Worm (Caenorhabditis elegans): ENCODE results near the gene math-8.
"Not testable (repeated sequence)": the region's sequence is repeated elsewhere in the genome, so short reads cannot be mapped to it uniquely, and the experiment has no call there.

math-8 gene

DNA sequence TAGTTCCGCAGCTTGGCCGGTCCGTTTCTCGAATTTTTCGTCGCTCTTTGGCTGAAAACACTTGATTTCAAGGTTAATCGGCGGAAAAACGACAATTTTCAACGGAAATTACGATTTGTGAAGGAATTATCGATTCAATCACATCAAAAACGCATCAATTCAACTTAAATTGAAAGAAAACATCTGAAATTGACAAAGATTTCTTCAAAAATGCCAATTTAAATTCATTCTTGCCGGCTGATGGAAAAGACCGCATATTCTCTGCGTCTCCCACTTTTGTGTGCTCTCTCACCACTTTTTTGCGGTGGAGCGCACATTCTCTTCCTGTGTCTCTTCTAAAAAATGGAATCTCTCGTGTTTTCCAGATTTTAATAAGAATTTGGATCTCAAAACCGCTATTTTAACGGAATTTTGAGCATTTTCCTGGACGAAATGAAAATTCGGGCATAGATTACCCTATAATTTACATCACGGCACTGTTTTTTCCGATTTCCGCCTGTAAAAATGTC lies 27.6 kb downstream of the math-8 start, which contains the start of gene C16C4.18:
C16C4.18 (minus strand) TSS at position 51 of the 509 bp plus-strand sequence.
- TF ChIP-seq unc-39 (tag; optimal IDR thresholded peaks at IDR 0.05); rbr-2 (tag; optimal IDR thresholded peaks at IDR 0.05); gei-8 (GFP tag; optimal IDR thresholded peaks at IDR 0.05): not testable (repeated sequence)

DNA sequence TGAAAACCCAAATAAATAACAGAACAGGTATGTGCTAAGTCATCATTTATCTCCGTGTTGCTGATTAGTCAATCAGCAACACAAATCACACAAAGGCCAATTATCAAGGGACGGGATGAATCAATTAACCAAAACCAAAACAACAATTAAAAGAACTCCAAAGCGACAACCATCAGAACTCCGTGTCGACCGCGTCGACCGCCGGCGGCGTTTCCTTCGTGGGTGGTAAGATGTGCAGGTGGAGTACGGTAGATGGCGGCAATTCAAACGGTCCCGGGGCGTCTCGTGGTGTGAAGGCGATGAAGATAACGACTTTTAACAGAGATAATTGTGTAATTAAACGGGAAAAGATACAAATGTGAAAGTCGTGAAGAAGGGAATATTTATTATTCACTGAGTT lies 33.5 kb downstream of the math-8 start:
- TF ChIP-seq tra-1 (GFP tag; IDR thresholded peaks at IDR 0.05), result peak; percentile 99
- 0 out of 2 replicates have a peak, but pooled peaks have one; percentile 12 for TF ChIP-seq set-16 (GFP tag; IDR thresholded peaks at IDR 0.05)

DNA sequence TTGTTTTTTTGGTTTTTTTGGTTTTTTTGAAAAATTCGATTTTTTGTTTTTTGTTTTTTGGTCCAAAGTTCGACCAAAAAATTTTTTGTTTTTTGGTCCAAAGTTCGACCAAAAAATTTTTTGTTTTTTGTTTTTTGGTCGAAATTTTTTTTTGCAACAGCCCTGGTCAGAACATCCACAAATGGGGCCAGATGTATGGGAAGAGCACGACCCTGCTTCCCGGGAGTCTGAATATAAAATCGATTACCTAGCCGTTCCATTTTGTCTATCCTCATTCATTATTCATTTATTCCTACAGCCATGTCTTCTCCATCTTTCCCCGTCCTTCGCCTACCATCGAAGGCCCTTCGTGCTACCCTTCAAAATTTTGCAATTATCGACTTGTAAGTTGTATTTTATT lies 34.9 kb downstream of the math-8 start, which contains the start of gene fbxb-95:
fbxb-95 (plus strand) TSS at position 301 of the 400 bp plus-strand sequence.
- not testable (repeated sequence) for TF ChIP-seq hif-1 (tag; optimal IDR thresholded peaks at IDR 0.05); mxl-3 (GFP tag; optimal IDR thresholded peaks at IDR 0.05); egl-27 (tag; optimal IDR thresholded peaks at IDR 0.05)

DNA sequence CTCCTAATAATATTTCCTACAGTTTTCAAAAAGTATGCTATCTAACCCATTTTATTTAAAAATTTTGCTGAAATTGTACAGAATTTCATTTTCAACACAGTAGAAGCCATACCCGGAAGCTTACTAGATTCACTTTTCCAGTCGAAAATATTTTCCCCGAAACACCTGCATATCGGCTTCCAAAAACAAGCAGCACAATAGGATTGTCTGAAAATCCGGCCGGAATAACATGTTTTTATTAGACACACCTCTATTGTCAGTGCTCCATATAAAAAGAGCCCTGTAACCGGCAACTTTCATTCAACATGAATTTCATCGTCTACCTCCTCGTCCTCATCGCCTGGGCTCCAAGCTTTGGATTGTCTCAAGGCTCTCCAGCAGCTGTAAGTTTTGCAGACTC lies 36.5 kb downstream of the math-8 start, which contains the start of gene C52E2.2:
C52E2.2 (plus strand) TSS at position 301 of the 400 bp plus-strand sequence.
- TF ChIP-seq Y5F2A.4 (GFP tag; optimal IDR thresholded peaks at IDR 0.05), result no peak
- no peak for TF ChIP-seq snpc-1.2 (GFP tag; IDR thresholded peaks at IDR 0.05)
- TF ChIP-seq nhr-41 (GFP tag; IDR thresholded peaks at IDR 0.05), result no peak
- TF ChIP-seq hlh-11 (tag; optimal IDR thresholded peaks at IDR 0.05), result no peak
- no peak for TF ChIP-seq T26A8.4 (GFP tag; IDR thresholded peaks at IDR 0.05)
- TF ChIP-seq dve-1 (tag; optimal IDR thresholded peaks at IDR 0.05; ENCODE audit: insufficient read depth), result no peak
- TF ChIP-seq F10B5.3 (tag; optimal IDR thresholded peaks at IDR 0.05), result no peak
- TF ChIP-seq mep-1 (tag; optimal IDR thresholded peaks at IDR 0.05), result no peak
- no peak for TF ChIP-seq nhr-25 (tag; optimal IDR thresholded peaks at IDR 0.05; ENCODE audit: borderline replicate concordance, insufficient read depth)
- TF ChIP-seq gei-8 (GFP tag; optimal IDR thresholded peaks at IDR 0.05), result no peak
- no peak for TF ChIP-seq ceh-20 (GFP tag; IDR thresholded peaks at IDR 0.05)
- no peak for TF ChIP-seq ceh-28 (tag; optimal IDR thresholded peaks at IDR 0.05)
- TF ChIP-seq dmd-8 (GFP tag; IDR thresholded peaks at IDR 0.05), result no peak
- TF ChIP-seq R02D3.7 (tag; optimal IDR thresholded peaks at IDR 0.05), result no peak
- no peak for TF ChIP-seq lin-38 (GFP tag; IDR thresholded peaks at IDR 0.05)
- no peak for TF ChIP-seq skn-1 (tag; optimal IDR thresholded peaks at IDR 0.05)
- TF ChIP-seq attf-4 (tag; optimal IDR thresholded peaks at IDR 0.05), result no peak
- no peak for TF ChIP-seq nhr-76 (tag; optimal IDR thresholded peaks at IDR 0.05)

DNA sequence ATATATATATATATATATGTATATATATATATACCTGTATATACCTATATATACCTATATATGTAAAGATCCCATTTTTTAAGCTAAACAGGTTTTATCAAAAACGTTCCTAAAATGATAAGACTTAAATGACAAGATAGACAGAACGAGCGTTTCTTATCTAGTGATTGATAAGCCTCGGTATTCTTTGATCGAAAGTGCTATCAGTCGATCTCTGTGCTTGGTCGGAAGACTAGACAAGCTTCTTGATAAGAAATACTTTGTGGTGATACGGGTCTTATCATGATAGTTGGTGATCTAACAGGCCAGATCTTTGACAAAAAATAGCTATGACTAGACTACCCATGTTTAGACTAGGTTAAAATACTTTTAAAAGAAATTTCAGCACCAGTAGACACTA lies 37.3 kb downstream of the math-8 start:
- TF ChIP-seq nhr-237 (tag; optimal IDR thresholded peaks at IDR 0.05), result no peak
- no peak for TF ChIP-seq nhr-41 (GFP tag; IDR thresholded peaks at IDR 0.05)
- no peak for TF ChIP-seq madf-9 (GFP tag; conservative IDR thresholded peaks at IDR 0.05)
- no peak for TF ChIP-seq Y5F2A.4 (GFP tag; optimal IDR thresholded peaks at IDR 0.05)
- TF ChIP-seq pha-4 (GFP tag; IDR thresholded peaks at IDR 0.05), result no peak
- TF ChIP-seq pha-4 (tag; optimal IDR thresholded peaks at IDR 0.05), result no peak
- TF ChIP-seq vab-7 (GFP tag; IDR thresholded peaks at IDR 0.05), result no peak
- TF ChIP-seq nhr-77 (tag; optimal IDR thresholded peaks at IDR 0.05), result peak; percentile 94
- TF ChIP-seq zip-11 (GFP tag; IDR thresholded peaks at IDR 0.05), result no peak
- no peak for TF ChIP-seq egl-27 (tag; optimal IDR thresholded peaks at IDR 0.05)
- TF ChIP-seq unc-62 (GFP tag; optimal IDR thresholded peaks at IDR 0.05 in 1 of 2), result no peak
- no peak for TF ChIP-seq unc-62 (tag; optimal IDR thresholded peaks at IDR 0.05)
- no peak for TF ChIP-seq tag-97 (GFP tag; IDR thresholded peaks at IDR 0.05)
- no peak for TF ChIP-seq lir-3 (tag; optimal IDR thresholded peaks at IDR 0.05)
- TF ChIP-seq T26A8.4 (GFP tag; IDR thresholded peaks at IDR 0.05), result no peak
- no peak for TF ChIP-seq fos-1 (tag; optimal IDR thresholded peaks at IDR 0.05)
- no peak for TF ChIP-seq mes-2 (tag; optimal IDR thresholded peaks at IDR 0.05; ENCODE audit: poor library complexity, severe bottlenecking)
- TF ChIP-seq php-3 (GFP tag; IDR thresholded peaks at IDR 0.05), result peak; percentile 90
- TF ChIP-seq jun-1 (tag; optimal IDR thresholded peaks at IDR 0.05), result peak; percentile 34
- no peak for TF ChIP-seq egl-43 (GFP tag; IDR thresholded peaks at IDR 0.05)
- no peak for TF ChIP-seq nhr-11 (tag; optimal IDR thresholded peaks at IDR 0.05)
- peak; percentile 2 for TF ChIP-seq hlh-30 (tag; optimal IDR thresholded peaks at IDR 0.05; ENCODE audit: insufficient read depth)
- no peak for TF ChIP-seq D1046.2 (GFP tag; IDR thresholded peaks at IDR 0.05)
